Worm (Caenorhabditis elegans) whole organism, young adult: ENCODE results near the gene nmr-2.

Experiments
- B0336.3 ChIP-seq: fragments of 200-800 bp; sonication (Bioruptor generic); IDR thresholded peaks from 2 replicates; pipeline ENCODE4 v1.3.6; 2022; ENCODE audit warnings: missing genetic modification characterization, missing compliant biosample characterization
- C06A6.2 ChIP-seq: fragments of 200-800 bp; sonication (Bioruptor generic); conservative IDR thresholded peaks from 2 replicates; pipeline ENCODE4 v1.3.6; 2022; ENCODE audit warnings: missing genetic modification characterization, missing compliant biosample characterization
- C17E4.6 ChIP-seq: fragments of 200-800 bp; sonication (Bioruptor generic); IDR thresholded peaks from 2 replicates; pipeline ENCODE4 v1.3.6; 2022; ENCODE audit warnings: missing genetic modification reagents, missing genetic modification characterization, missing compliant biosample characterization
- D2030.7 ChIP-seq: fragments of 200-800 bp; sonication (Bioruptor generic); IDR thresholded peaks from 2 replicates; pipeline ENCODE4 v1.3.6; 2022; ENCODE audit warnings: missing genetic modification reagents, missing genetic modification characterization, missing compliant biosample characterization
- F10E7.11 ChIP-seq: sonication (generic microtip); optimal IDR thresholded peaks from 2 replicates; lab custom pipeline; 2017; ENCODE audit warnings: mild to moderate bottlenecking, missing genetic modification characterization, moderate library complexity, missing compliant biosample characterization
- F22D6.2 ChIP-seq: sonication (generic microtip); optimal IDR thresholded peaks from 2 replicates; lab custom pipeline; 2016; ENCODE audit warnings: mild to moderate bottlenecking, missing genetic modification characterization, missing compliant biosample characterization
- F39B2.1 ChIP-seq: fragments of 200-800 bp; sonication (Bioruptor generic); IDR thresholded peaks from 2 replicates; pipeline ENCODE4 v1.3.6; 2022; ENCODE audit warnings: missing genetic modification reagents, missing genetic modification characterization, missing compliant biosample characterization
- F52B5.7 ChIP-seq: sonication (generic microtip); optimal IDR thresholded peaks from 2 replicates; lab custom pipeline; 2016; ENCODE audit warnings: mild to moderate bottlenecking, missing genetic modification characterization, missing compliant biosample characterization
- F55B11.4 ChIP-seq: sonication (generic microtip); optimal IDR thresholded peaks from 2 replicates; lab custom pipeline; 2016; ENCODE audit warnings: missing compliant biosample characterization, missing genetic modification characterization, borderline replicate concordance; ENCODE audit not compliant: insufficient read depth
- F57A8.1 ChIP-seq: fragments of 200-800 bp; sonication (Bioruptor generic); optimal IDR thresholded peaks from 2 replicates; lab custom pipeline; 2018; ENCODE audit warnings: mild to moderate bottlenecking, missing genetic modification characterization, moderate library complexity, missing compliant biosample characterization
- K11D2.4 ChIP-seq: fragments of 200-800 bp; sonication (Bioruptor generic); IDR thresholded peaks from 2 replicates; pipeline ENCODE4 v1.3.6; 2022; ENCODE audit warnings: missing genetic modification reagents, missing genetic modification characterization, missing compliant biosample characterization
- K12H6.12 ChIP-seq: fragments of 200-800 bp; sonication (Bioruptor generic); optimal IDR thresholded peaks from 2 replicates; lab custom pipeline; 2018; ENCODE audit warnings: mild to moderate bottlenecking, missing genetic modification characterization, missing compliant biosample characterization
- T26A5.8 ChIP-seq: sonication (generic microtip); optimal IDR thresholded peaks from 2 replicates; lab custom pipeline; 2016; ENCODE audit warnings: missing genetic modification characterization, missing compliant biosample characterization
- Y79H2A.3 ChIP-seq: fragments of 200-800 bp; sonication (Bioruptor generic); conservative IDR thresholded peaks from 2 replicates; pipeline ENCODE4 v1.3.6; 2022; ENCODE audit warnings: missing genetic modification reagents, missing genetic modification characterization, missing compliant biosample characterization
- akir-1 ChIP-seq: fragments of 200-800 bp; sonication (Bioruptor generic); optimal IDR thresholded peaks from 2 replicates; lab custom pipeline; 2018; ENCODE audit warnings: mild to moderate bottlenecking, missing genetic modification characterization, moderate library complexity, missing compliant biosample characterization
- ama-1 ChIP-seq, 3 experiments: fragments of 150-350 bp in 1 of 3; sonication (generic microtip) in 2 of 3; optimal IDR thresholded peaks; 2 replicates each; lab custom pipeline; 2014 to 2018; ENCODE audit warnings: missing biosample characterization in 2 of 3, missing genetic modification characterization in 2 of 3, missing genetic modification reagents in 2 of 3
- atf-7 ChIP-seq: sonication (generic microtip); optimal IDR thresholded peaks from 2 replicates; lab custom pipeline; 2017; ENCODE audit warnings: mild to moderate bottlenecking, missing genetic modification characterization, missing compliant biosample characterization
- athp-1 ChIP-seq: sonication (generic microtip); optimal IDR thresholded peaks from 2 replicates; lab custom pipeline; 2017; ENCODE audit warnings: mild to moderate bottlenecking, missing genetic modification characterization, missing compliant biosample characterization
- attf-5 ChIP-seq: fragments of 200-800 bp; sonication (Bioruptor generic); optimal IDR thresholded peaks from 2 replicates; lab custom pipeline; 2018; ENCODE audit warnings: mild to moderate bottlenecking, missing genetic modification characterization, missing compliant biosample characterization
- cebp-1 ChIP-seq, 2 experiments: fragments of 200-800 bp in 1 of 2; sonication (Bioruptor generic) in 1 of 2; sonication (generic microtip) in 1 of 2; IDR thresholded peaks in 1 of 2; optimal IDR thresholded peaks in 1 of 2; 2 replicates each; pipeline versions ENCODE4 v1.3.6 to Lab custom; 2017 to 2022; ENCODE audit warnings: missing compliant biosample characterization in 2 of 2, missing genetic modification characterization in 2 of 2, mild to moderate bottlenecking in 1 of 2, missing genetic modification reagents in 1 of 2, moderate library complexity in 1 of 2
- ceh-40 ChIP-seq: fragments of 200-800 bp; sonication (Bioruptor generic); IDR thresholded peaks from 2 replicates; pipeline ENCODE4 v1.3.6; 2022; ENCODE audit warnings: missing genetic modification characterization, missing compliant biosample characterization
- ceh-58 ChIP-seq: fragments of 200-800 bp; sonication (Bioruptor generic); IDR thresholded peaks from 2 replicates; pipeline ENCODE4 v1.3.6; 2022; ENCODE audit warnings: missing genetic modification characterization, missing compliant biosample characterization
- ceh-91 ChIP-seq: fragments of 200-800 bp; sonication (Bioruptor generic); IDR thresholded peaks from 2 replicates; pipeline ENCODE4 v1.3.6; 2022; ENCODE audit warnings: missing genetic modification reagents, missing genetic modification characterization, missing compliant biosample characterization
- egl-18 ChIP-seq: fragments of 200-800 bp; sonication (Bioruptor generic); IDR thresholded peaks from 2 replicates; pipeline ENCODE4 v1.3.6; 2022; ENCODE audit warnings: missing genetic modification reagents, missing genetic modification characterization, missing compliant biosample characterization
- fkh-3 ChIP-seq: sonication (generic microtip); optimal IDR thresholded peaks from 2 replicates; lab custom pipeline; 2016; ENCODE audit warnings: mild to moderate bottlenecking, missing genetic modification characterization, missing compliant biosample characterization
- gei-17 ChIP-seq: fragments of 200-800 bp; sonication (Bioruptor generic); optimal IDR thresholded peaks from 2 replicates; lab custom pipeline; 2018; ENCODE audit warnings: mild to moderate bottlenecking, missing genetic modification characterization, missing compliant biosample characterization
- him-1 ChIP-seq: sonication (generic microtip); optimal IDR thresholded peaks from 2 replicates; lab custom pipeline; 2016; ENCODE audit warnings: missing genotype, missing genetic modification reagents, missing genetic modification characterization, missing compliant biosample characterization
- hlh-12 ChIP-seq: sonication (generic microtip); optimal IDR thresholded peaks from 2 replicates; lab custom pipeline; 2016; ENCODE audit warnings: missing genetic modification characterization, missing compliant biosample characterization
- hlh-26 ChIP-seq: fragments of 200-800 bp; sonication (Bioruptor generic); conservative IDR thresholded peaks from 2 replicates; pipeline ENCODE4 v1.3.6; 2022; ENCODE audit warnings: missing genetic modification reagents, missing genetic modification characterization, missing compliant biosample characterization
- lin-35 ChIP-seq, 3 experiments: fragments of 150-350 bp in 2 of 3; sonication (generic microtip) in 1 of 3; optimal IDR thresholded peaks; 2 replicates each; lab custom pipeline; 2014 to 2018; ENCODE audit warnings: missing biosample characterization in 3 of 3, missing genetic modification characterization in 3 of 3, missing genetic modification reagents in 3 of 3
- lsl-1 ChIP-seq: fragments of 200-800 bp; sonication (Bioruptor generic); optimal IDR thresholded peaks from 2 replicates; lab custom pipeline; 2018; ENCODE audit warnings: mild to moderate bottlenecking, missing genetic modification characterization, moderate library complexity, missing compliant biosample characterization
- lsy-27 ChIP-seq: sonication (generic microtip); optimal IDR thresholded peaks from 2 replicates; lab custom pipeline; 2017; ENCODE audit warnings: missing genetic modification characterization, mild to moderate bottlenecking, missing compliant biosample characterization, antibody characterized with exemption, missing genotype, borderline replicate concordance; ENCODE audit not compliant: insufficient read depth
- madf-10 ChIP-seq: sonication (generic microtip); optimal IDR thresholded peaks from 2 replicates; lab custom pipeline; 2016; ENCODE audit warnings: mild to moderate bottlenecking, missing genetic modification characterization, missing compliant biosample characterization
- madf-3 ChIP-seq: fragments of 200-800 bp; sonication (Bioruptor generic); IDR thresholded peaks from 2 replicates; pipeline ENCODE4 v1.3.6; 2022; ENCODE audit warnings: missing genetic modification reagents, missing genetic modification characterization, missing compliant biosample characterization
- mel-28 ChIP-seq: sonication (generic microtip); optimal IDR thresholded peaks from 2 replicates; lab custom pipeline; 2016; ENCODE audit warnings: borderline replicate concordance, mild to moderate bottlenecking, missing genetic modification characterization, missing compliant biosample characterization
- nhr-120 ChIP-seq: fragments of 200-800 bp; sonication (Bioruptor generic); IDR thresholded peaks from 2 replicates; pipeline ENCODE4 v1.3.6; 2022; ENCODE audit warnings: missing genetic modification characterization, missing compliant biosample characterization
- nhr-179 ChIP-seq: sonication (generic microtip); optimal IDR thresholded peaks from 2 replicates; lab custom pipeline; 2016; ENCODE audit warnings: mild to moderate bottlenecking, missing genetic modification characterization, missing compliant biosample characterization
- nhr-27 ChIP-seq: fragments of 200-800 bp; sonication (Bioruptor generic); optimal IDR thresholded peaks from 2 replicates; lab custom pipeline; 2018; ENCODE audit warnings: mild to moderate bottlenecking, missing genetic modification characterization, moderate library complexity, missing compliant biosample characterization
- rcor-1 ChIP-seq: fragments of 200-800 bp; sonication (Bioruptor generic); IDR thresholded peaks from 2 replicates; pipeline ENCODE4 v1.3.6; 2022; ENCODE audit warnings: missing genetic modification reagents, missing genetic modification characterization, missing compliant biosample characterization
- rpc-1 ChIP-seq, 2 experiments: fragments of 150-350 bp in 1 of 2; sonication (generic microtip) in 1 of 2; optimal IDR thresholded peaks; 2 replicates each; lab custom pipeline; 2014 to 2018; ENCODE audit warnings: missing biosample characterization in 1 of 2, missing genetic modification characterization in 1 of 2, missing genetic modification reagents in 1 of 2, missing genotype in 1 of 2
- tbp1 ChIP-seq: fragments of 200-800 bp; sonication (Bioruptor generic); optimal IDR thresholded peaks from 2 replicates; lab custom pipeline; 2018; ENCODE audit warnings: mild to moderate bottlenecking, missing genetic modification characterization, missing compliant biosample characterization
- unc-130 ChIP-seq: sonication (generic microtip); optimal IDR thresholded peaks from 2 replicates; lab custom pipeline; 2016; ENCODE audit warnings: missing genetic modification reagents, missing genetic modification characterization, missing compliant biosample characterization
- unc-62 ChIP-seq: fragments of 150-350 bp; optimal IDR thresholded peaks from 2 replicates; lab custom pipeline; 2014; ENCODE audit warnings: missing biosample characterization, missing genetic modification reagents, missing genetic modification characterization
- zim-3 ChIP-seq: sonication (generic microtip); optimal IDR thresholded peaks from 2 replicates; lab custom pipeline; 2017; ENCODE audit warnings: mild to moderate bottlenecking, missing genetic modification characterization, moderate library complexity, missing compliant biosample characterization
- ztf-18 ChIP-seq: sonication (generic microtip); optimal IDR thresholded peaks from 2 replicates; lab custom pipeline; 2016; ENCODE audit warnings: missing genotype, mild to moderate bottlenecking, missing genetic modification characterization, missing compliant biosample characterization
- ztf-26 ChIP-seq: sonication (generic microtip); optimal IDR thresholded peaks from 2 replicates; lab custom pipeline; 2017; ENCODE audit warnings: missing genetic modification characterization, missing compliant biosample characterization
- ztf-3 ChIP-seq: fragments of 200-800 bp; sonication (Bioruptor generic); optimal IDR thresholded peaks from 2 replicates; lab custom pipeline; 2018; ENCODE audit warnings: mild to moderate bottlenecking, missing genetic modification characterization, missing compliant biosample characterization
- ztf-6 ChIP-seq: fragments of 200-800 bp; sonication (Bioruptor generic); IDR thresholded peaks from 2 replicates; pipeline ENCODE4 v1.3.6; 2022; ENCODE audit warnings: missing genetic modification reagents, missing genetic modification characterization, missing compliant biosample characterization

The nmr-2 gene

DNA sequence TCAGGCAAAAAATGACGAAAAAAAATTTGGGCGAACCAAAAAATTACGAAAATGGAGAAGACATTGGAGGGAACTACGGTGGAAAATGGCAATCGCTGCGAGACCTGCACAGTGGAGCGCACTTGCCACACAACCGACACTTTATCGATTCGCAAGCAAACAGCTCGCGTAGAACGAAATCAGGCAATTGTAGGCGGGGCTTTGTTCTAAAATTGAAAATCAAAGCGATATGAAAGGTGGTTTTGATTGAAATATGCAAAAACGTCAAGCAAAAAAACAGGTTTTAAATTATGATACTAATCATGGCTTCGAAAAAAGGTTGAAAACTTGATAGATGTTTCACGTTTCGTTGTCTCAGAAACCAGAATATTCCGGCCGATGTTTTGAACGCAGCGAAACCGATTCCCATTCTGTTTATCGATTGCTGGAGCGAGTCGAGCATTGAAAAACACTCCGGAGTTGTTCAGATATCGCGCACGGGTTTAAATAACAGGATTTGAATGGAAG is 9.2 kb downstream of the nmr-2 start, which contains the start of the genes fib-1 and mut-15 (continued):
- TF ChIP-seq atf-7 (tag; lab: Kevin White, UChicago) (peak; percentile 34), mel-28 (tag; lab: Kevin White, UChicago) (no peak), K11D2.4 (peak; percentile 81), attf-5 (GFP tag; lab: Kevin White, UChicago) (peak; percentile 95), ztf-18 (tag; lab: Kevin White, UChicago) (peak; percentile 50), tbp1 (GFP tag; lab: Kevin White, UChicago) (peak; percentile 72), C17E4.6 (GFP tag; lab: Robert Waterston, UW) (no peak), gei-17 (GFP tag; lab: Kevin White, UChicago) (no peak), athp-1 (tag; lab: Kevin White, UChicago) (peak; percentile 92), nhr-179 (tag; lab: Kevin White, UChicago) (no peak), ceh-58 (GFP tag; lab: Robert Waterston, UW) (no peak), lin-35 (GFP tag; optimal IDR thresholded peaks at IDR 0.05; lab: Kevin White, UChicago) (peak in 2 of 3 experiments; percentile 48 to 80), nhr-120 (GFP tag; lab: Robert Waterston, UW) (no peak), lsl-1 (GFP tag; lab: Kevin White, UChicago) (peak; percentile 86), F55B11.4 (tag; lab: Kevin White, UChicago) (no peak), hlh-12 (tag; lab: Kevin White, UChicago) (no peak), unc-130 (peak; percentile 72), C06A6.2 (no peak), F10E7.11 (tag; lab: Kevin White, UChicago) (no peak), akir-1 (peak; percentile 47), ztf-6 (GFP tag; lab: Robert Waterston, UW) (no peak), F57A8.1 (GFP tag; lab: Kevin White, UChicago) (no peak), zim-3 (tag; lab: Kevin White, UChicago) (no peak), Y79H2A.3 (GFP tag; lab: Robert Waterston, UW) (no peak), madf-3 (no peak), cebp-1 (GFP tag; IDR thresholded peaks at IDR 0.05; lab: Robert Waterston, UW) (peak; percentile 46; the same call in 1 of the 2 replicates), cebp-1 (tag; optimal IDR thresholded peaks at IDR 0.05; lab: Kevin White, UChicago) (peak; percentile 84), ztf-26 (tag; lab: Kevin White, UChicago) (peak; percentile 75), K12H6.12 (tag; lab: Kevin White, UChicago) (peak; percentile 85), rpc-1 (optimal IDR thresholded peaks at IDR 0.05; lab: Kevin White, UChicago) (no peak), rpc-1 (tag; optimal IDR thresholded peaks at IDR 0.05; lab: Kevin White, UChicago) (no peak), egl-18 (GFP tag; lab: Robert Waterston, UW) (no peak), D2030.7 (GFP tag; lab: Robert Waterston, UW) (peak; percentile 93), rcor-1 (GFP tag; lab: Robert Waterston, UW) (peak; percentile 86), nhr-27 (tag; lab: Kevin White, UChicago) (no peak), ceh-40 (GFP tag; lab: Robert Waterston, UW) (no peak), B0336.3 (GFP tag; lab: Robert Waterston, UW) (peak; percentile 51; the same call in 1 of the 2 replicates), F52B5.7 (tag; lab: Kevin White, UChicago) (no peak), unc-62 (GFP tag; lab: Kevin White, UChicago) (no peak), T26A5.8 (no peak), F39B2.1 (GFP tag; lab: Robert Waterston, UW) (no peak), F22D6.2 (tag; lab: Kevin White, UChicago) (no peak), ama-1 (optimal IDR thresholded peaks at IDR 0.05; lab: Kevin White, UChicago) (no peak), ama-1 (GFP tag; optimal IDR thresholded peaks at IDR 0.05; lab: Kevin White, UChicago) (no peak), lsy-27 (tag; lab: Kevin White, UChicago) (no peak), him-1 (peak; percentile 18), ceh-91 (GFP tag; lab: Robert Waterston, UW) (peak; percentile 88), hlh-26 (GFP tag; lab: Robert Waterston, UW) (no peak), fkh-3 (tag; lab: Kevin White, UChicago) (no peak), madf-10 (tag; lab: Kevin White, UChicago) (peak; percentile 82), ztf-3 (GFP tag; lab: Kevin White, UChicago) (no peak)
